Worm (Caenorhabditis elegans): ENCODE results near the gene T13A10.2.
A peak's percentile ranks its signal among the peaks of the same experiment; 100 is the strongest.
"Not testable (repeated sequence)": the region's sequence is repeated elsewhere in the genome, so short reads cannot be mapped to it uniquely, and the experiment has no call there.

Gene T13A10.2

ce11 chrIV:6253000-6253399, at the start of gene T13A10.2:
Gene T13A10.2 (plus strand): TSS chrIV:6253300.
- not testable (repeated sequence) for TF ChIP-seq hmbx-1 (tag; optimal IDR thresholded peaks at IDR 0.05); scrt-1 (GFP tag; IDR thresholded peaks at IDR 0.05); tbx-37 (GFP tag; conservative IDR thresholded peaks at IDR 0.05)

ce11 chrIV:6206294-6206776, 46.8 kb upstream of the T13A10.2 start, which contains the start of gene C49A9.10:
Gene C49A9.10 (minus strand): TSS chrIV:6206344.
- no peak for TF ChIP-seq aly-1 (tag; optimal IDR thresholded peaks at IDR 0.05)
- TF ChIP-seq hmbx-1 (tag; optimal IDR thresholded peaks at IDR 0.05), result no peak
- no peak for TF ChIP-seq hnd-1 (tag; optimal IDR thresholded peaks at IDR 0.05)
- TF ChIP-seq F13C5.2 (tag; optimal IDR thresholded peaks at IDR 0.05), result peak; percentile 35
- no peak for TF ChIP-seq ceh-13 (GFP tag; optimal IDR thresholded peaks at IDR 0.05)
- peak; percentile 74; the same call in 1 of the 2 replicates for TF ChIP-seq pes-1 (GFP tag; IDR thresholded peaks at IDR 0.05)
- peak; percentile 10; the same call in 1 of the 2 replicates for TF ChIP-seq flt-1 (GFP tag; IDR thresholded peaks at IDR 0.05)
- TF ChIP-seq B0310.2 (tag; optimal IDR thresholded peaks at IDR 0.05), result no peak
- TF ChIP-seq tbx-37 (GFP tag; conservative IDR thresholded peaks at IDR 0.05), result peak; percentile 90
- TF ChIP-seq hmg-4 (GFP tag; optimal IDR thresholded peaks at IDR 0.05), result no peak
- TF ChIP-seq sea-1 (GFP tag; conservative IDR thresholded peaks at IDR 0.05), result no peak
- no peak for TF ChIP-seq tbx-11 (GFP tag; IDR thresholded peaks at IDR 0.05)
- no peak for TF ChIP-seq ceh-36 (tag; optimal IDR thresholded peaks at IDR 0.05)
- TF ChIP-seq tra-4 (tag; optimal IDR thresholded peaks at IDR 0.05), result no peak
- no peak for TF ChIP-seq ama-1 (optimal IDR thresholded peaks at IDR 0.05)
- TF ChIP-seq scrt-1 (GFP tag; IDR thresholded peaks at IDR 0.05), result 0 out of 2 replicates have a peak, but pooled peaks have one; percentile 23
- TF ChIP-seq ets-7 (tag; optimal IDR thresholded peaks at IDR 0.05), result no peak

- TF ChIP-seq ama-1 (optimal IDR thresholded peaks at IDR 0.05) (no peak), ceh-36 (tag; optimal IDR thresholded peaks at IDR 0.05) (no peak), aly-1 (tag; optimal IDR thresholded peaks at IDR 0.05) (no peak), tra-4 (tag; optimal IDR thresholded peaks at IDR 0.05) (no peak), hnd-1 (tag; optimal IDR thresholded peaks at IDR 0.05) (no peak), ets-7 (tag; optimal IDR thresholded peaks at IDR 0.05) (no peak), ceh-13 (GFP tag; optimal IDR thresholded peaks at IDR 0.05) (no peak), sea-1 (GFP tag; conservative IDR thresholded peaks at IDR 0.05) (no peak), hmg-4 (GFP tag; optimal IDR thresholded peaks at IDR 0.05) (no peak), scrt-1 (GFP tag; IDR thresholded peaks at IDR 0.05) (no peak), flt-1 (GFP tag; IDR thresholded peaks at IDR 0.05) (no peak), hmbx-1 (tag; optimal IDR thresholded peaks at IDR 0.05) (no peak), B0310.2 (tag; optimal IDR thresholded peaks at IDR 0.05) (no peak), tbx-37 (GFP tag; conservative IDR thresholded peaks at IDR 0.05) (no peak), tbx-11 (GFP tag; IDR thresholded peaks at IDR 0.05) (no peak), pes-1 (GFP tag; IDR thresholded peaks at IDR 0.05) (no peak), F13C5.2 (tag; optimal IDR thresholded peaks at IDR 0.05) (no peak)
These were observed 43.8 kb upstream of the T13A10.2 start for ce11 chrIV:6209337-6209736.

ce11 chrIV:6209958-6210357, 43.1 kb upstream of the T13A10.2 start:
- TF ChIP-seq flt-1 (GFP tag; IDR thresholded peaks at IDR 0.05) (peak; percentile 62), tbx-37 (GFP tag; conservative IDR thresholded peaks at IDR 0.05) (peak; percentile 44; the same call in 1 of the 2 replicates)

- TF ChIP-seq hmbx-1 (tag; optimal IDR thresholded peaks at IDR 0.05) (no peak), hmg-4 (GFP tag; optimal IDR thresholded peaks at IDR 0.05) (no peak)
These were observed 42.5 kb upstream of the T13A10.2 start, which contains the start of the genes ugt-24 and C49A9.6 for ce11 chrIV:6210574-6210973. Gene ugt-24 (minus strand): TSS chrIV:6210720. Gene C49A9.6 (plus strand): TSS chrIV:6210936.

- no peak for TF ChIP-seq scrt-1 (GFP tag; IDR thresholded peaks at IDR 0.05)
- TF ChIP-seq ets-7 (tag; optimal IDR thresholded peaks at IDR 0.05), result no peak
- TF ChIP-seq tbx-37 (GFP tag; conservative IDR thresholded peaks at IDR 0.05), result no peak
- no peak for TF ChIP-seq F13C5.2 (tag; optimal IDR thresholded peaks at IDR 0.05)
- TF ChIP-seq ama-1 (optimal IDR thresholded peaks at IDR 0.05), result no peak
- no peak for TF ChIP-seq ceh-13 (GFP tag; optimal IDR thresholded peaks at IDR 0.05)
- TF ChIP-seq ceh-36 (tag; optimal IDR thresholded peaks at IDR 0.05), result no peak
- TF ChIP-seq hmbx-1 (tag; optimal IDR thresholded peaks at IDR 0.05), result no peak
- TF ChIP-seq hnd-1 (tag; optimal IDR thresholded peaks at IDR 0.05), result no peak
- no peak for TF ChIP-seq B0310.2 (tag; optimal IDR thresholded peaks at IDR 0.05)
- no peak for TF ChIP-seq tra-4 (tag; optimal IDR thresholded peaks at IDR 0.05)
- no peak for TF ChIP-seq pes-1 (GFP tag; IDR thresholded peaks at IDR 0.05)
These were observed 39.7 kb upstream of the T13A10.2 start, which contains the start of gene C49A9.5 for ce11 chrIV:6213403-6213802. Gene C49A9.5 (plus strand): TSS chrIV:6213673.

ce11 chrIV:6217066-6217465, 36.0 kb upstream of the T13A10.2 start, which contains the start of gene C49A9.9:
Gene C49A9.9 (plus strand): TSS chrIV:6217372.
- TF ChIP-seq tbx-37 (GFP tag; conservative IDR thresholded peaks at IDR 0.05) (no peak), scrt-1 (GFP tag; IDR thresholded peaks at IDR 0.05) (no peak), ama-1 (optimal IDR thresholded peaks at IDR 0.05) (no peak), ceh-13 (GFP tag; optimal IDR thresholded peaks at IDR 0.05) (no peak), flt-1 (GFP tag; IDR thresholded peaks at IDR 0.05) (no peak), F13C5.2 (tag; optimal IDR thresholded peaks at IDR 0.05) (no peak), hmg-4 (GFP tag; optimal IDR thresholded peaks at IDR 0.05) (no peak), hnd-1 (tag; optimal IDR thresholded peaks at IDR 0.05) (no peak), tra-4 (tag; optimal IDR thresholded peaks at IDR 0.05) (no peak)

ce11 chrIV:6217503-6217902, 35.6 kb upstream of the T13A10.2 start:
- no peak for TF ChIP-seq ets-7 (tag; optimal IDR thresholded peaks at IDR 0.05)
- no peak for TF ChIP-seq tra-4 (tag; optimal IDR thresholded peaks at IDR 0.05)
- TF ChIP-seq B0310.2 (tag; optimal IDR thresholded peaks at IDR 0.05), result no peak
- no peak for TF ChIP-seq sea-1 (GFP tag; conservative IDR thresholded peaks at IDR 0.05)
- no peak for TF ChIP-seq hmbx-1 (tag; optimal IDR thresholded peaks at IDR 0.05)
- no peak for TF ChIP-seq ceh-36 (tag; optimal IDR thresholded peaks at IDR 0.05)
- TF ChIP-seq pes-1 (GFP tag; IDR thresholded peaks at IDR 0.05), result no peak

All from whole organism, early embryonic.